Worm (Caenorhabditis elegans) whole organism, midembryonic: ENCODE data around the gene F58E2.5.

Source experiments
- T22C8.4 ChIP-seq: fragments of 200-800 bp; sonication (Bioruptor generic); IDR thresholded peaks from 2 replicates; pipeline ENCODE4 v1.3.6; 2022; ENCODE audit warnings: missing genetic modification characterization, missing compliant biosample characterization
- cog-1 ChIP-seq: sonication (generic microtip); optimal IDR thresholded peaks from 2 replicates; lab custom pipeline; 2016; ENCODE audit warnings: missing genetic modification characterization, missing compliant biosample characterization
- flt-1 ChIP-seq: fragments of 200-800 bp; sonication (Bioruptor generic); IDR thresholded peaks from 2 replicates; pipeline ENCODE4 v1.3.6; 2022; ENCODE audit warnings: missing genetic modification characterization, missing compliant biosample characterization
- klf-2 ChIP-seq: fragments of 200-800 bp; sonication (Bioruptor generic); conservative IDR thresholded peaks from 2 replicates; pipeline ENCODE4 v1.3.6; 2022; ENCODE audit warnings: missing genetic modification reagents, missing genetic modification characterization, missing compliant biosample characterization
- med-1 ChIP-seq: sonication (generic microtip); optimal IDR thresholded peaks from 2 replicates; lab custom pipeline; 2017; ENCODE audit warnings: missing genetic modification characterization, mild to moderate bottlenecking, missing compliant biosample characterization, antibody characterized with exemption, missing genetic modification reagents; ENCODE audit not compliant: insufficient read depth
- ref-1 ChIP-seq: fragments of 200-800 bp; sonication (Bioruptor generic); conservative IDR thresholded peaks from 2 replicates; pipeline ENCODE4 v1.3.6; 2022; ENCODE audit warnings: missing genetic modification reagents, missing genetic modification characterization, missing compliant biosample characterization
- tab-1 ChIP-seq: fragments of 200-800 bp; sonication (Bioruptor generic); IDR thresholded peaks from 2 replicates; pipeline ENCODE4 v1.3.6; 2022; ENCODE audit warnings: missing genetic modification characterization, missing compliant biosample characterization
- ztf-23 ChIP-seq: fragments of 200-800 bp; sonication (Bioruptor generic); IDR thresholded peaks from 2 replicates; pipeline ENCODE4 v1.3.6; 2022; ENCODE audit warnings: missing genetic modification reagents, missing genetic modification characterization, missing compliant biosample characterization
- ztf-29 ChIP-seq: fragments of 200-800 bp; sonication (Bioruptor generic); IDR thresholded peaks from 2 replicates; pipeline ENCODE4 v1.3.6; 2022; ENCODE audit warnings: missing genetic modification reagents, missing genetic modification characterization, missing compliant biosample characterization

ce11 chrIV:3438022-3438421, 6.7 kb upstream of the F58E2.5 start, which contains the start of gene grd-13:
- TF ChIP-seq ztf-23 (no peak), flt-1 (no peak), ref-1 (GFP tag; lab: Robert Waterston, UW) (no peak), ztf-29 (no peak), klf-2 (GFP tag; lab: Robert Waterston, UW) (no peak), tab-1 (no peak), med-1 (GFP tag; lab: Kevin White, UChicago) (no peak), T22C8.4 (GFP tag; lab: Robert Waterston, UW) (no peak), cog-1 (tag; lab: Kevin White, UChicago) (no peak)
